Fruit fly (Drosophila melanogaster) whole organism, embryonic: ENCODE results near the gene dia.

Source experiments
- Abd-B ChIP-seq: fragments of 200-800 bp; sonication (Bioruptor generic); optimal IDR thresholded peaks from 2 replicates; lab custom pipeline; 2018; ENCODE audit warnings: missing biosample characterization, mild to moderate bottlenecking, missing genetic modification characterization, moderate library complexity
- B-H2 ChIP-seq: fragments of 200-800 bp; sonication (Bioruptor generic); optimal IDR thresholded peaks from 2 replicates; lab custom pipeline; 2018; ENCODE audit warnings: missing biosample characterization, mild to moderate bottlenecking, missing genetic modification characterization
- BtbVII ChIP-seq: fragments of 200-800 bp; sonication (Bioruptor generic); optimal IDR thresholded peaks from 3 replicates; lab custom pipeline; 2017; ENCODE audit warnings: missing biosample characterization, mild to moderate bottlenecking, missing genetic modification characterization
- CG10267 ChIP-seq: fragments of 200-800 bp; sonication (Bioruptor generic); optimal IDR thresholded peaks from 2 replicates; lab custom pipeline; 2018; ENCODE audit warnings: missing biosample characterization, mild to moderate bottlenecking, missing genetic modification characterization, moderate library complexity
- CG10979 ChIP-seq: fragments of 200-800 bp; sonication (Bioruptor generic); optimal IDR thresholded peaks from 2 replicates; lab custom pipeline; 2018; ENCODE audit warnings: missing biosample characterization, mild to moderate bottlenecking, missing genetic modification characterization, moderate library complexity
- CG13123 ChIP-seq: fragments of 200-800 bp; sonication (Bioruptor generic); optimal IDR thresholded peaks from 2 replicates; lab custom pipeline; 2016; ENCODE audit warnings: missing biosample characterization, missing genetic modification characterization
- CG13424 ChIP-seq: fragments of 200-800 bp; sonication (Bioruptor generic); optimal IDR thresholded peaks from 2 replicates; lab custom pipeline; 2019; ENCODE audit warnings: missing biosample characterization, mild to moderate bottlenecking, missing genetic modification characterization, moderate library complexity
- CG1602 ChIP-seq: fragments of 200-800 bp; sonication (Bioruptor generic); optimal IDR thresholded peaks from 3 replicates; lab custom pipeline; 2016; ENCODE audit warnings: missing biosample characterization, missing genetic modification characterization
- CG16815 ChIP-seq: fragments of 200-800 bp; sonication (Bioruptor generic); optimal IDR thresholded peaks from 3 replicates; lab custom pipeline; 2017; ENCODE audit warnings: missing biosample characterization, mild to moderate bottlenecking, missing genetic modification characterization
- CG2116 ChIP-seq: fragments of 200-800 bp; sonication (Bioruptor generic); optimal IDR thresholded peaks from 3 replicates; lab custom pipeline; 2018; ENCODE audit warnings: missing biosample characterization, mild to moderate bottlenecking, missing genetic modification characterization
- CG32767 ChIP-seq: fragments of 200-800 bp; sonication (Bioruptor generic); IDR thresholded peaks from 2 replicates; pipeline ENCODE4 v1.3.6; 2022; ENCODE audit warnings: missing biosample characterization, missing genetic modification characterization
- CG3281 ChIP-seq: fragments of 200-800 bp; sonication (Bioruptor generic); optimal IDR thresholded peaks from 3 replicates; lab custom pipeline; 2017; ENCODE audit warnings: missing biosample characterization, mild to moderate bottlenecking, missing genetic modification characterization
- CG4707 ChIP-seq: fragments of 200-800 bp; sonication (Bioruptor generic); optimal IDR thresholded peaks from 2 replicates; lab custom pipeline; 2018; ENCODE audit warnings: missing biosample characterization, mild to moderate bottlenecking, missing genetic modification characterization, moderate library complexity
- CG6654 ChIP-seq: fragments of 200-800 bp; sonication (Bioruptor generic); optimal IDR thresholded peaks from 2 replicates; lab custom pipeline; 2017; ENCODE audit warnings: missing biosample characterization, mild to moderate bottlenecking, missing genetic modification characterization
- CG7372 ChIP-seq: fragments of 200-800 bp; sonication (Bioruptor generic); IDR thresholded peaks from 2 replicates; pipeline ENCODE4 v1.3.6; 2022; ENCODE audit warnings: missing biosample characterization, missing genetic modification characterization
- CG8359 ChIP-seq: fragments of 200-800 bp; sonication (Bioruptor generic); optimal IDR thresholded peaks from 2 replicates; lab custom pipeline; 2017; ENCODE audit warnings: missing biosample characterization, mild to moderate bottlenecking, missing genetic modification characterization, borderline replicate concordance
- Deaf1 ChIP-seq: fragments of 200-800 bp; optimal IDR thresholded peaks from 3 replicates; lab custom pipeline; 2019; ENCODE audit warnings: missing biosample characterization, mild to moderate bottlenecking, missing genetic modification characterization, moderate library complexity
- Eip74EF ChIP-seq, 2 experiments: fragments of 200-800 bp in 1 of 2; fragments of >200 bp in 1 of 2; sonication (Bioruptor generic) in 1 of 2; optimal IDR thresholded peaks; 2 replicates each; lab custom pipeline; 2017 to 2019; ENCODE audit warnings: missing biosample characterization in 2 of 2, missing genetic modification characterization in 2 of 2, mild to moderate bottlenecking in 1 of 2, moderate library complexity in 1 of 2
- Ets97D ChIP-seq: fragments of 200-800 bp; sonication (Bioruptor generic); optimal IDR thresholded peaks from 3 replicates; lab custom pipeline; 2016; ENCODE audit warnings: missing biosample characterization, missing genetic modification characterization
- Fer1 ChIP-seq: fragments of 200-800 bp; sonication (Bioruptor generic); optimal IDR thresholded peaks from 2 replicates; lab custom pipeline; 2017; ENCODE audit warnings: missing biosample characterization, mild to moderate bottlenecking, missing genetic modification characterization
- GATAe ChIP-seq: fragments of 200-800 bp; sonication (Bioruptor generic); conservative IDR thresholded peaks from 2 replicates; pipeline ENCODE4 v1.3.6; 2022; ENCODE audit warnings: missing biosample characterization, missing genetic modification characterization
- H15 ChIP-seq: fragments of 200-800 bp; sonication (Bioruptor generic); IDR thresholded peaks from 3 replicates; pipeline ENCODE4 v1.3.6; 2022; ENCODE audit warnings: missing biosample characterization, missing genetic modification characterization
- HmgZ ChIP-seq: fragments of 200-800 bp; sonication (Bioruptor generic); optimal IDR thresholded peaks from 2 replicates; lab custom pipeline; 2018; ENCODE audit warnings: missing biosample characterization, mild to moderate bottlenecking, missing genetic modification characterization
- Kr ChIP-seq: fragments of 200-800 bp; sonication (Bioruptor generic); optimal IDR thresholded peaks from 2 replicates; lab custom pipeline; 2017; ENCODE audit warnings: missing biosample characterization, mild to moderate bottlenecking, missing genetic modification characterization
- Lim3 ChIP-seq: fragments of 200-800 bp; sonication (Bioruptor generic); IDR thresholded peaks from 2 replicates; pipeline ENCODE4 v1.3.6; 2022; ENCODE audit warnings: missing biosample characterization, missing genetic modification characterization
- MTF-1 ChIP-seq: fragments of 200-800 bp; sonication (Bioruptor generic); optimal IDR thresholded peaks from 2 replicates; lab custom pipeline; 2018; ENCODE audit warnings: missing biosample characterization, mild to moderate bottlenecking, missing genetic modification characterization, borderline replicate concordance
- Mrtf ChIP-seq: fragments of 200-800 bp; sonication (Bioruptor generic); IDR thresholded peaks from 3 replicates; pipeline ENCODE4 v1.3.6; 2022; ENCODE audit warnings: missing biosample characterization, missing genetic modification characterization
- Nf-YB ChIP-seq: fragments of 200-800 bp; sonication (Bioruptor generic); optimal IDR thresholded peaks from 3 replicates; lab custom pipeline; 2019; ENCODE audit warnings: missing biosample characterization, mild to moderate bottlenecking, missing genetic modification characterization, moderate library complexity
- Side ChIP-seq: fragments of 200-800 bp; sonication (Bioruptor generic); optimal IDR thresholded peaks from 2 replicates; lab custom pipeline; 2016; ENCODE audit warnings: missing biosample characterization, missing genetic modification characterization
- Stat92E ChIP-seq, 3 experiments: fragments of >200 bp in 2 of 3; fragments of 200-800 bp in 1 of 3; sonication (Bioruptor generic) in 1 of 3; optimal IDR thresholded peaks; 2 replicates each; lab custom pipeline; 2017 to 2019; ENCODE audit warnings: missing biosample characterization in 3 of 3, missing genetic modification characterization in 3 of 3, mild to moderate bottlenecking in 1 of 3, moderate library complexity in 1 of 3
- Trl ChIP-seq, 3 experiments: fragments of >200 bp in 2 of 3; fragments of 200-800 bp in 1 of 3; sonication (Bioruptor generic) in 1 of 3; optimal IDR thresholded peaks; 2 replicates in 1 of 3; 3 replicates in 2 of 3; lab custom pipeline; 2016 to 2017; ENCODE audit warnings: missing biosample characterization in 1 of 3, missing genetic modification characterization in 1 of 3
- ac ChIP-seq: fragments of 200-800 bp; sonication (Bioruptor generic); optimal IDR thresholded peaks from 3 replicates; lab custom pipeline; 2017; ENCODE audit warnings: missing biosample characterization, mild to moderate bottlenecking, missing genetic modification characterization
- bab2 ChIP-seq: fragments of 200-800 bp; sonication (Bioruptor generic); optimal IDR thresholded peaks from 2 replicates; lab custom pipeline; 2016; ENCODE audit warnings: missing biosample characterization, missing genetic modification characterization
- bigmax ChIP-seq: fragments of 200-800 bp; sonication (Bioruptor generic); optimal IDR thresholded peaks from 2 replicates; lab custom pipeline; 2018; ENCODE audit warnings: missing biosample characterization, mild to moderate bottlenecking, missing genetic modification characterization
- cg ChIP-seq: fragments of 200-800 bp; sonication (Bioruptor generic); optimal IDR thresholded peaks from 3 replicates; lab custom pipeline; 2019; ENCODE audit warnings: missing biosample characterization, mild to moderate bottlenecking, missing genetic modification characterization, moderate library complexity
- dpn ChIP-seq, 2 experiments: fragments of 200-800 bp; sonication (Bioruptor generic); optimal IDR thresholded peaks; 3 replicates each; lab custom pipeline; 2016; ENCODE audit warnings: missing biosample characterization in 2 of 2, missing genetic modification characterization in 2 of 2
- esg ChIP-seq: fragments of 200-800 bp; sonication (Bioruptor generic); conservative IDR thresholded peaks from 2 replicates; pipeline ENCODE4 v1.3.6; 2022; ENCODE audit warnings: missing biosample characterization, missing genetic modification characterization
- ewg ChIP-seq: fragments of 200-800 bp; sonication (Bioruptor generic); optimal IDR thresholded peaks from 3 replicates; lab custom pipeline; 2017; ENCODE audit warnings: mild to moderate bottlenecking, missing biosample characterization, missing genetic modification reagents, missing genetic modification characterization
- fd102C ChIP-seq: fragments of 200-800 bp; sonication (Bioruptor generic); optimal IDR thresholded peaks from 2 replicates; lab custom pipeline; 2018; ENCODE audit warnings: missing biosample characterization, mild to moderate bottlenecking, missing genetic modification characterization, moderate library complexity
- hb ChIP-seq: fragments of 200-800 bp; sonication (Bioruptor generic); IDR thresholded peaks from 3 replicates; pipeline ENCODE4 v1.3.6; 2022; ENCODE audit warnings: missing biosample characterization, missing genetic modification characterization; ENCODE audit not compliant: partially characterized antibody
- inv ChIP-seq: fragments of 200-800 bp; sonication (Bioruptor generic); IDR thresholded peaks from 2 replicates; pipeline ENCODE4 v1.3.6; 2022; ENCODE audit warnings: missing biosample characterization, missing genetic modification characterization; ENCODE audit not compliant: partially characterized antibody
- klu ChIP-seq: fragments of 200-800 bp; sonication (Bioruptor generic); IDR thresholded peaks from 2 replicates; pipeline ENCODE4 v1.3.6; 2022; ENCODE audit warnings: missing biosample characterization, missing genetic modification characterization
- luna ChIP-seq: fragments of 200-800 bp; sonication (Bioruptor generic); optimal IDR thresholded peaks from 2 replicates; lab custom pipeline; 2016; ENCODE audit warnings: missing biosample characterization, missing genetic modification characterization
- onecut ChIP-seq: fragments of 200-800 bp; sonication (Bioruptor generic); IDR thresholded peaks from 2 replicates; pipeline ENCODE4 v1.3.6; 2022; ENCODE audit warnings: missing biosample characterization, missing genetic modification characterization
- pnt ChIP-seq: fragments of 200-800 bp; sonication (Bioruptor generic); optimal IDR thresholded peaks from 3 replicates; lab custom pipeline; 2016; ENCODE audit warnings: missing biosample characterization, missing genetic modification characterization
- slou ChIP-seq: fragments of 200-800 bp; sonication (Bioruptor generic); optimal IDR thresholded peaks from 3 replicates; lab custom pipeline; 2016; ENCODE audit warnings: missing biosample characterization, missing genetic modification characterization
- wdn ChIP-seq: fragments of 200-800 bp; sonication (Bioruptor generic); IDR thresholded peaks from 2 replicates; pipeline ENCODE4 v1.3.6; 2022; ENCODE audit warnings: missing biosample characterization, missing genetic modification characterization
- wor ChIP-seq: fragments of 200-800 bp; sonication (Bioruptor generic); IDR thresholded peaks from 2 replicates; pipeline ENCODE4 v1.3.6; 2022; ENCODE audit warnings: missing biosample characterization, missing genetic modification characterization

dia gene

DNA sequence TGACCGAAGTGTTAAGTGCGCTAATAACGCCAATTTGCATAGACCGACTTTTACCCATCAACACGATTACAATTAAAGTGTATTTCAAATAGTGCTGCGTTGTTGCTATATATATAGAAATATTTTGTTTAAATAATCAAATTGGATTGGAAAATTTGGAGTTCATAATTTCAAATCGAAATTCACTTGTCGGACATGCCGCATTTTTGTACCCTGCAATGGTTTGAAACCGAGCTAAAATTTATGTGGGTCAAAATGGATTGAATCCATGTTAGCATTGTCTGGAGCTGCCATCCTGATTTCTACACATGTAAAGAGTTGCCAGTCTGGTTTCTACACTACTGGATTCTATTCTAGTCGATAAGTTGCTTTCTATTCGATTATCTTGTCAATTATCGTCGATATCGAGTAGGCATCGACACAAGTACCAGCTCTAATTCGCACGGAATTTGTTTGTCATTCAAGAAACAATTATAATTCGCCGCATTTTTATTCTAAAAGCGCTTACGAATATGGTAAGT is 29.4 kb downstream of the dia start, which contains the start of gene Pomp (continued):
- no peak for TF ChIP-seq Kr (GFP tag; lab: Kevin White, UChicago)
- TF ChIP-seq GATAe (GFP tag; lab: Robert Waterston, UW) = peak; percentile 42; the same call in 1 of the 2 replicates
- peak; percentile 68 for TF ChIP-seq onecut (GFP tag; lab: Robert Waterston, UW)
- peak in 1 of 3 experiments; percentile 47 for TF ChIP-seq Stat92E (GFP tag; optimal IDR thresholded peaks at IDR 0.05; lab: Kevin White, UChicago)
- TF ChIP-seq H15 (GFP tag; lab: Robert Waterston, UW) = peak; percentile 89
- TF ChIP-seq inv (GFP tag; lab: Robert Waterston, UW) = peak; percentile 56
- no peak for TF ChIP-seq cg (GFP tag; lab: Kevin White, UChicago)
- TF ChIP-seq HmgZ = peak; percentile 90
- TF ChIP-seq wor (GFP tag; lab: Robert Waterston, UW) = peak; percentile 60
- peak; percentile 75 for TF ChIP-seq MTF-1 (GFP tag; lab: Kevin White, UChicago)
- TF ChIP-seq CG1602 = peak; percentile 79
- peak; percentile 70 for TF ChIP-seq CG13123
- TF ChIP-seq Abd-B (GFP tag; lab: Kevin White, UChicago) = peak; percentile 85
- TF ChIP-seq CG6654 (GFP tag; lab: Kevin White, UChicago) = peak; percentile 57
- no peak for TF ChIP-seq Trl (optimal IDR thresholded peaks at IDR 0.05; lab: Kevin White, UChicago)
- TF ChIP-seq Trl (GFP tag; optimal IDR thresholded peaks at IDR 0.05; lab: Kevin White, UChicago) = peak; percentile 67
- TF ChIP-seq ac (GFP tag; lab: Kevin White, UChicago) = no peak
- TF ChIP-seq dpn (GFP tag; optimal IDR thresholded peaks at IDR 0.05; lab: Kevin White, UChicago) = peak; percentile 72 to 88
- peak; percentile 88 for TF ChIP-seq esg (GFP tag; lab: Robert Waterston, UW)
- peak; percentile 84 for TF ChIP-seq CG10979
- peak; percentile 63; the same call in 2 of the 3 replicates for TF ChIP-seq hb
- TF ChIP-seq ewg (GFP tag; lab: Kevin White, UChicago) = peak; percentile 72
- peak; percentile 69; the same call in 2 of the 3 replicates for TF ChIP-seq Mrtf (GFP tag; lab: Robert Waterston, UW)
- peak; percentile 64 for TF ChIP-seq bab2 (GFP tag; lab: Kevin White, UChicago)
- peak in 1 of 2 experiments; percentile 75 for TF ChIP-seq Eip74EF (GFP tag; optimal IDR thresholded peaks at IDR 0.05; lab: Kevin White, UChicago)
- TF ChIP-seq B-H2 (GFP tag; lab: Kevin White, UChicago) = peak; percentile 49
- no peak for TF ChIP-seq luna (GFP tag; lab: Kevin White, UChicago)
- TF ChIP-seq Ets97D = peak; percentile 71
- TF ChIP-seq CG3281 = peak; percentile 83
- peak; percentile 57 for TF ChIP-seq Side
- TF ChIP-seq Lim3 (GFP tag; lab: Robert Waterston, UW) = peak; percentile 48; the same call in 1 of the 2 replicates
- TF ChIP-seq wdn (GFP tag; lab: Robert Waterston, UW) = peak; percentile 67
- TF ChIP-seq bigmax (GFP tag; lab: Kevin White, UChicago) = peak; percentile 45
- TF ChIP-seq CG4707 (GFP tag; lab: Kevin White, UChicago) = peak; percentile 37
- TF ChIP-seq pnt (GFP tag; lab: Kevin White, UChicago) = peak; percentile 56
- peak; percentile 79 for TF ChIP-seq CG2116 (GFP tag; lab: Kevin White, UChicago)
- TF ChIP-seq fd102C (GFP tag; lab: Kevin White, UChicago) = no peak
- peak; percentile 53; the same call in 1 of the 2 replicates for TF ChIP-seq CG32767 (GFP tag; lab: Robert Waterston, UW)
- peak; percentile 71 for TF ChIP-seq CG13424
- peak; percentile 84 for TF ChIP-seq CG7372 (GFP tag; lab: Robert Waterston, UW)
- peak; percentile 81 for TF ChIP-seq slou (GFP tag; lab: Kevin White, UChicago)
- TF ChIP-seq Fer1 = peak; percentile 86
- TF ChIP-seq Nf-YB = peak; percentile 61
- TF ChIP-seq CG8359 (GFP tag; lab: Kevin White, UChicago) = peak; percentile 49
- TF ChIP-seq Deaf1 (tag; lab: Kevin White, UChicago) = peak; percentile 68
- TF ChIP-seq CG10267 (tag; lab: Kevin White, UChicago) = peak; percentile 86
- peak; percentile 70 for TF ChIP-seq CG16815 (GFP tag; lab: Kevin White, UChicago)
- peak; percentile 80; the same call in 1 of the 2 replicates for TF ChIP-seq klu (GFP tag; lab: Robert Waterston, UW)
- peak; percentile 78 for TF ChIP-seq BtbVII
